Worm (Caenorhabditis elegans) whole organism, midembryonic: ENCODE measurements around the gene K06B9.6.

Source experiments
- cog-1 ChIP-seq: sonication (generic microtip); optimal IDR thresholded peaks from 2 replicates; lab custom pipeline; 2016; ENCODE audit warnings: missing genetic modification characterization, missing compliant biosample characterization
- flt-1 ChIP-seq: fragments of 200-800 bp; sonication (Bioruptor generic); IDR thresholded peaks from 2 replicates; pipeline ENCODE4 v1.3.6; 2022; ENCODE audit warnings: missing genetic modification characterization, missing compliant biosample characterization
- klf-2 ChIP-seq: fragments of 200-800 bp; sonication (Bioruptor generic); conservative IDR thresholded peaks from 2 replicates; pipeline ENCODE4 v1.3.6; 2022; ENCODE audit warnings: missing genetic modification reagents, missing genetic modification characterization, missing compliant biosample characterization
- med-1 ChIP-seq: sonication (generic microtip); optimal IDR thresholded peaks from 2 replicates; lab custom pipeline; 2017; ENCODE audit warnings: missing genetic modification characterization, mild to moderate bottlenecking, missing compliant biosample characterization, antibody characterized with exemption, missing genetic modification reagents; ENCODE audit not compliant: insufficient read depth
- ref-1 ChIP-seq: fragments of 200-800 bp; sonication (Bioruptor generic); conservative IDR thresholded peaks from 2 replicates; pipeline ENCODE4 v1.3.6; 2022; ENCODE audit warnings: missing genetic modification reagents, missing genetic modification characterization, missing compliant biosample characterization

DNA sequence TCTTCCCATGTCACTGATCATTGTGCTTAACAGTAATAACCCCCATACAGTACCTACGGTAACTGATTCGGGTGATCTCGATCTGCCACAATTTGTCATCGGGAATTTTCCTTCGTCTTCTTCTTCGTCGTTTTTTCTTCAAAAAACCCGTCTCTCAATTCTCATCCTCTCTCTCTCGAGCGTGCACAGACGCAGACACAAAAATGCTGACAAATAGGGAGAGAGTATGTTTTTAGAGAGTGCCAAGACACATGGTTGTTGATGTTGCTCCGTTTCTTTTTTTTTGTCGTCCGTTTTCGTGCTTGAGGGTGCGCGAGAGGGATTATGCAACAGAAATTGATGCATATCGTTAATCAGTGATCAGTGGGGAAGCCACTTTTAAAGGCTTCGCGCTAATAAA is 18.7 kb upstream of the K06B9.6 start:
- TF ChIP-seq ref-1 (GFP tag; lab: Robert Waterston, UW) = no peak
- TF ChIP-seq med-1 (GFP tag; lab: Kevin White, UChicago) = no peak
- no peak for TF ChIP-seq klf-2 (GFP tag; lab: Robert Waterston, UW)
- TF ChIP-seq cog-1 (tag; lab: Kevin White, UChicago) = no peak
- no peak for TF ChIP-seq flt-1 (GFP tag; lab: Robert Waterston, UW)
